Worm (Caenorhabditis elegans): Measurements from ENCODE around the gene suox-1.
A peak's percentile ranks its signal among the peaks of the same experiment; 100 is the strongest.

suox-1 gene

DNA sequence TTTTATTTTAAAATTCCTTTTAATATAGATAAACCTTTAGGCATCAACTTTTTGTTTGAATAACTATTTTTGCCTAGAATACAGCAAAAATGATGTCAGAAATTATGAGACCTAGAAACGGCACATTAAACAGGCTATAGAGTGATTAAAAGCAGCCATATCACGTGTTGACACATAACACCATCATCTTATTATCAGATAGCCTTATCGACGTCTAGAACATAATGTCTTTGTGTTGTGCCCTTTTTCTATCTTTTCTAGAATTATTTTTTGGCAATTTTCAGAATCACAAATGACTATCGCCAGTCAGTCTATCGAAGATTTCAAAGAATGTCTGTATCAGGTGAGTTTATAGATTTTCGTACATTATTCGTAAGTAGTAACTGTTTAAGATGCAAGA lies 3.2 kb upstream of the suox-1 start:
- TF ChIP-seq elt-2 (tag; optimal IDR thresholded peaks at IDR 0.05): peak; percentile 54
- peak; percentile 53 for TF ChIP-seq pqm-1 (tag; optimal IDR thresholded peaks at IDR 0.05)
- TF ChIP-seq nhr-23 (tag; optimal IDR thresholded peaks at IDR 0.05): no peak
- no peak for TF ChIP-seq jun-1 (tag; optimal IDR thresholded peaks at IDR 0.05)
- no peak for TF ChIP-seq ztf-11 (tag; optimal IDR thresholded peaks at IDR 0.05)
- peak; percentile 30 for TF ChIP-seq nhr-43 (tag; optimal IDR thresholded peaks at IDR 0.05; ENCODE audit: poor library complexity, severe bottlenecking)
- TF ChIP-seq ztf-4 (tag; optimal IDR thresholded peaks at IDR 0.05): no peak

DNA sequence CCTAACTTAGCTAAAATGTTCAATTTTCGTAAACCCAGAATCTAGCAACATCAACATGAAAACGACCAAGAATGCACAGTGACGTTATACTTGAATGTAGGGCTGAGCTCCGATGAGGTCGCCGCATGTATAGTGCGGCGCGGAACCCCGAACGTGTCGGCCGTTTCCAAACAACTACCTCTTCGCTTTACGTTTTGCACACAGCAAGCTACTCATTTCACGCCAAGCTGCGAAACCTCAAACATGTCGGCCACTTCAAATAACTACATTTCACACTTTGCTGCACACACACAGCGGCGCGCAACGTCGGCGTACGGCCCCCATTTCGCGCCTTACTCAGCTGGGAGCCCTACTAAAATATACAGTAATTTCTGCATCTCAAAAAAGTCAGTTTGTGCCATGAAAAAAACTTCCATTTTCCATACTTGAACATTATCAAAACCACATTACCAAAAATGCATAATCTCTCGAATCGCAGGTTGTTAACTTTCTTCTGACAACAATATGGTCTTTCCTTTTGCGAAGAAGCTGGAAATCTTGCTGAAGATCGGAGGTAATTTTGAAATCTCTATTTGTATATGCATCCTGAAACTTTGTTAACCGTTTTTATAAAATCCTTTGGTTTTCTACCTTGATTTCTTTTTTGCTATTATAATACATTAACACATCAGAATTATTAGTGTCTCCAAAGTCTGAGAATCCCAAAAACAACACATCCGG lies 5.3 kb downstream of the suox-1 start, which contains the start of gene H13N06.7:
TSS of gene H13N06.7 (plus strand) at position 670 of the 720 bp plus-strand sequence.
- TF ChIP-seq nhr-11 (tag; optimal IDR thresholded peaks at IDR 0.05) (no peak), nhr-12 (tag; optimal IDR thresholded peaks at IDR 0.05) (no peak), jun-1 (tag; optimal IDR thresholded peaks at IDR 0.05) (no peak), lin-39 (tag; optimal IDR thresholded peaks at IDR 0.05) (no peak), elt-1 (tag; optimal IDR thresholded peaks at IDR 0.05) (no peak)

DNA sequence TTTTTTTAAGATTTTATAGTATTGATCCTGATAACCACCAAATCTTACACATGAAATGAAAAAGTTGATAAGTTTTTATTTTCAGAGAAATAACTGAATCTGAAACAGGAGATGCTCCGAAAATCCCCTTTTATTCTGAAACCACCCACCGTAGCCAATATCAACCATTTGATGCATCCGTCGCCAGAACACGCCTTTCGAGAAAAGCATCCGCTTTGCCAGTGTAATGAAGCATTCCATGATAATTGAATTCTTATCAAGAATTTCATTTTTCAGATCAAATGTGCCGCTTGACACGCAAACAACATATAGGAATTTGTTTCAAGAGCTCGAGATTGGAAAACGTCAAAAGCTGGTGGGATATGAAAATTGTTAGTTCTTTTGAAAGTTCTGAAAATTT lies 7.4 kb downstream of the suox-1 start, which contains the start of gene tbh-1:
TSS of gene tbh-1 (minus strand) at position 101 of the 400 bp plus-strand sequence.
- no peak for TF ChIP-seq nfya-1 (tag; optimal IDR thresholded peaks at IDR 0.05; ENCODE audit: insufficient read depth)
- TF ChIP-seq ZK546.5 (tag; optimal IDR thresholded peaks at IDR 0.05): no peak
- TF ChIP-seq nhr-67 (tag; optimal IDR thresholded peaks at IDR 0.05): no peak
- no peak for TF ChIP-seq egl-5 (tag; optimal IDR thresholded peaks at IDR 0.05)
- TF ChIP-seq elt-1 (tag; optimal IDR thresholded peaks at IDR 0.05): no peak
- no peak for TF ChIP-seq nhr-43 (tag; optimal IDR thresholded peaks at IDR 0.05; ENCODE audit: poor library complexity, severe bottlenecking)
- no peak for TF ChIP-seq nhr-76 (tag; optimal IDR thresholded peaks at IDR 0.05)
- no peak for TF ChIP-seq pqm-1 (tag; optimal IDR thresholded peaks at IDR 0.05)

- TF ChIP-seq nhr-237 (tag; optimal IDR thresholded peaks at IDR 0.05) (no peak), unc-62 (GFP tag; optimal IDR thresholded peaks at IDR 0.05) (no peak), nhr-11 (tag; optimal IDR thresholded peaks at IDR 0.05) (no peak), zag-1 (tag; optimal IDR thresholded peaks at IDR 0.05) (no peak), ceh-28 (tag; optimal IDR thresholded peaks at IDR 0.05) (peak; percentile 6), lin-39 (tag; optimal IDR thresholded peaks at IDR 0.05) (peak; percentile 59), hmg-11 (tag; optimal IDR thresholded peaks at IDR 0.05) (peak; percentile 36), elt-2 (tag; optimal IDR thresholded peaks at IDR 0.05) (no peak), lin-15B (tag; optimal IDR thresholded peaks at IDR 0.05) (peak; percentile 41)
Observed at ce11 chrX:15507830-15508347, 10.5 kb downstream of the suox-1 start, which contains the start of gene zipt-7.2. Gene zipt-7.2, minus strand, starts transcription at chrX:15507880.

ce11 chrX:15509681-15510080 lies 12.3 kb downstream of the suox-1 start, which contains the start of gene eat-20:
Gene eat-20, plus strand, starts transcription at chrX:15510011.
- TF ChIP-seq mml-1 (tag; optimal IDR thresholded peaks at IDR 0.05) (no peak), nhr-23 (tag; optimal IDR thresholded peaks at IDR 0.05) (peak; percentile 27), lsy-12 (tag; optimal IDR thresholded peaks at IDR 0.05) (no peak), nhr-25 (tag; optimal IDR thresholded peaks at IDR 0.05) (peak; percentile 46)

ce11 chrX:15514547-15514946 lies 17.2 kb downstream of the suox-1 start:
- TF ChIP-seq ztf-11 (tag; optimal IDR thresholded peaks at IDR 0.05) (no peak), nfya-1 (tag; optimal IDR thresholded peaks at IDR 0.05; ENCODE audit: insufficient read depth) (no peak), sea-2 (GFP tag; optimal IDR thresholded peaks at IDR 0.05) (no peak), elt-3 (tag; optimal IDR thresholded peaks at IDR 0.05) (no peak), ceh-28 (tag; optimal IDR thresholded peaks at IDR 0.05) (no peak), tbx-2 (tag; optimal IDR thresholded peaks at IDR 0.05) (no peak), ceh-9 (tag; optimal IDR thresholded peaks at IDR 0.05) (no peak), fkh-2 (tag; optimal IDR thresholded peaks at IDR 0.05) (no peak), fkh-10 (GFP tag; optimal IDR thresholded peaks at IDR 0.05) (no peak), jun-1 (tag; optimal IDR thresholded peaks at IDR 0.05) (no peak), nhr-23 (tag; optimal IDR thresholded peaks at IDR 0.05) (no peak), daf-12 (tag; optimal IDR thresholded peaks at IDR 0.05) (no peak), snpc-4 (tag; optimal IDR thresholded peaks at IDR 0.05) (no peak), R02D3.7 (tag; optimal IDR thresholded peaks at IDR 0.05) (no peak), ZK546.5 (tag; optimal IDR thresholded peaks at IDR 0.05) (no peak), pha-4 (tag; optimal IDR thresholded peaks at IDR 0.05) (no peak)
